Fruit fly (Drosophila melanogaster): ENCODE measurements around the gene mRpL45.

DNA sequence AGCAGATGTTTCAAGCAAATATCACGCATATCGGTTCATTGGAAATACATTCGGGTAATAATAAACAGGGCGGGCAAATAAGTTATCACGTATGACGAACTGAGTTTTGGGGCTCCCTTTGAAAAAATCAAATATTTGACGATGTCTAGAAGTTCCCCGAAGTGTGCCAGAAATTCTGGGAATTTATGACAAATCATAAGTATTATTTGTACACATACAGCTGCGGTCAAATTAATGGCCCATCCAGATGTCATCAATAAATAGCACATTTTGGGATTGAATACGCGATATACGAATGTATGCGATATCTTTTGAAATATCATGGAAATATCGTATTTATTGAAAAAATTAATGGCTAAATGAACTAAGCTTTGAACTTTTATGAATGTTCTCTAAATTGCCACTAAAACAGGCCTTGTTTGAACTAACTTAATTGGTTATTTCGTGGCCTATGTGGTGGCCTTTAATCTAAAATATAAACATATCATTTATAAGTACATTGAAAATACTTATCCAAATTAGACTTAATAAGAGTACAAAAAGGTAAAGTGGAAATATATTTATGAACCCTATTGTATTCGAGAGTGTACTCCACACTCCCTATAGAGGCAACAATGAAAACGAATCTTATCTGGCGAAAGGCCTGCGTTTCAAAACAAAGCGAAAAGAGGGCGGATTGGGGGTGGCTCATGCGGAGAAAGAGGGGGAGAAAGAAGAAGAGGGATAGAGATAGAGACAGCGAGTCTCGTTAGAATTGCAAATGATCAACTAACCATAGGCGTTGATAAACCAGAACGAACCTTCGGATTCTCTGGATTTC, 7.4 kb downstream of the mRpL45 start:
- TF ChIP-seq h (GFP tag; optimal IDR thresholded peaks at IDR 0.05) (peak; percentile 41), fru (GFP tag; optimal IDR thresholded peaks at IDR 0.05) (peak; percentile 65), Sp1 (GFP tag; optimal IDR thresholded peaks at IDR 0.05) (peak; percentile 75), Hr78 (GFP tag; optimal IDR thresholded peaks at IDR 0.05) (no peak), lola (GFP tag; optimal IDR thresholded peaks at IDR 0.05) (no peak), usp (GFP tag; optimal IDR thresholded peaks at IDR 0.05) (no peak), tai (GFP tag; optimal IDR thresholded peaks at IDR 0.05) (no peak), Myc (optimal IDR thresholded peaks at IDR 0.05) (no peak)

Data from whole organism, wandering third instar larva.